Worm (Caenorhabditis elegans) whole organism, L3 larva: ENCODE results near the gene F49F1.10.
A peak's percentile ranks its signal among the peaks of the same experiment; 100 is the strongest.

ENCODE experiments used
- R02D3.7 ChIP-seq: fragments of 150-350 bp; optimal IDR thresholded peaks from 2 replicates; lab custom pipeline; 2014; ENCODE audit warnings: missing biosample characterization, missing genetic modification characterization
- ZK546.5 ChIP-seq: sonication (generic microtip); optimal IDR thresholded peaks from 2 replicates; lab custom pipeline; 2017; ENCODE audit warnings: missing biosample characterization, missing genetic modification characterization
- aly-2 ChIP-seq: fragments of 150-350 bp; optimal IDR thresholded peaks from 2 replicates; lab custom pipeline; 2014; ENCODE audit warnings: missing biosample characterization, missing genetic modification characterization
- ama-1 ChIP-seq: fragments of 150-350 bp; optimal IDR thresholded peaks from 2 replicates; lab custom pipeline; 2018
- ceh-28 ChIP-seq: fragments of 150-350 bp; optimal IDR thresholded peaks from 2 replicates; lab custom pipeline; 2014; ENCODE audit warnings: missing biosample characterization, missing genetic modification reagents, missing genetic modification characterization
- ceh-9 ChIP-seq: sonication (generic microtip); optimal IDR thresholded peaks from 2 replicates; lab custom pipeline; 2018; ENCODE audit warnings: missing biosample characterization, missing genetic modification characterization
- daf-12 ChIP-seq: fragments of 150-350 bp; optimal IDR thresholded peaks from 2 replicates; lab custom pipeline; 2014; ENCODE audit warnings: missing biosample characterization, missing genetic modification reagents, missing genetic modification characterization
- egl-27 ChIP-seq: sonication (generic microtip); optimal IDR thresholded peaks from 4 replicates; lab custom pipeline; 2017; ENCODE audit warnings: missing biosample characterization, missing genetic modification reagents, missing genetic modification characterization
- elt-1 ChIP-seq: fragments of 150-350 bp; optimal IDR thresholded peaks from 2 replicates; lab custom pipeline; 2014; ENCODE audit warnings: missing biosample characterization, missing genetic modification characterization
- eor-1 ChIP-seq, 2 experiments: fragments of 150-350 bp; optimal IDR thresholded peaks; 2 replicates each; lab custom pipeline; 2014 to 2018; ENCODE audit warnings: missing biosample characterization in 2 of 2, missing genetic modification characterization in 2 of 2
- fkh-10 ChIP-seq: sonication (generic microtip); optimal IDR thresholded peaks from 2 replicates; lab custom pipeline; 2017; ENCODE audit warnings: missing biosample characterization, missing genetic modification reagents, missing genetic modification characterization
- fkh-2 ChIP-seq: fragments of 150-350 bp; optimal IDR thresholded peaks from 2 replicates; lab custom pipeline; 2014; ENCODE audit warnings: missing biosample characterization, missing genetic modification reagents, missing genetic modification characterization
- hmg-11 ChIP-seq: sonication (generic microtip); optimal IDR thresholded peaks from 2 replicates; lab custom pipeline; 2016; ENCODE audit warnings: missing genetic modification characterization, missing compliant biosample characterization
- jun-1 ChIP-seq: fragments of 150-350 bp; optimal IDR thresholded peaks from 2 replicates; lab custom pipeline; 2014; ENCODE audit warnings: missing biosample characterization, missing genetic modification reagents, missing genetic modification characterization
- lin-15B ChIP-seq: fragments of 150-350 bp; optimal IDR thresholded peaks from 2 replicates; lab custom pipeline; 2014; ENCODE audit warnings: missing biosample characterization, missing genetic modification characterization
- lin-39 ChIP-seq: fragments of 150-350 bp; optimal IDR thresholded peaks from 2 replicates; lab custom pipeline; 2018; ENCODE audit warnings: missing biosample characterization, missing genetic modification reagents, missing genetic modification characterization
- lsy-12 ChIP-seq: sonication (generic microtip); optimal IDR thresholded peaks from 2 replicates; lab custom pipeline; 2016; ENCODE audit warnings: mild to moderate bottlenecking, missing genetic modification characterization, missing compliant biosample characterization
- mml-1 ChIP-seq: fragments of 150-350 bp; sonication (generic microtip); optimal IDR thresholded peaks from 3 replicates; lab custom pipeline; 2014; ENCODE audit warnings: missing biosample characterization, missing genetic modification characterization
- nfya-1 ChIP-seq: sonication (generic microtip); optimal IDR thresholded peaks from 2 replicates; lab custom pipeline; 2017; ENCODE audit warnings: missing genetic modification characterization, mild to moderate bottlenecking, missing compliant biosample characterization, antibody characterized with exemption, moderate library complexity; ENCODE audit not compliant: insufficient read depth
- nhr-11 ChIP-seq: fragments of 150-350 bp; optimal IDR thresholded peaks from 2 replicates; lab custom pipeline; 2014; ENCODE audit warnings: missing biosample characterization, missing genetic modification characterization
- nhr-12 ChIP-seq: fragments of 150-350 bp; optimal IDR thresholded peaks from 2 replicates; lab custom pipeline; 2014; ENCODE audit warnings: missing biosample characterization, missing genetic modification characterization
- nhr-237 ChIP-seq: fragments of 150-350 bp; optimal IDR thresholded peaks from 2 replicates; lab custom pipeline; 2014; ENCODE audit warnings: missing biosample characterization, missing genetic modification characterization
- nhr-28 ChIP-seq: fragments of 150-350 bp; optimal IDR thresholded peaks from 2 replicates; lab custom pipeline; 2014; ENCODE audit warnings: missing biosample characterization, missing genetic modification characterization
- nhr-43 ChIP-seq: sonication (generic microtip); optimal IDR thresholded peaks from 2 replicates; lab custom pipeline; 2016; ENCODE audit warnings: mild to moderate bottlenecking, missing genetic modification characterization, missing compliant biosample characterization; ENCODE audit not compliant: poor library complexity, severe bottlenecking
- nhr-67 ChIP-seq: fragments of 150-350 bp; optimal IDR thresholded peaks from 2 replicates; lab custom pipeline; 2014; ENCODE audit warnings: missing biosample characterization, missing genetic modification characterization
- nhr-76 ChIP-seq: fragments of 150-350 bp; sonication (generic microtip); optimal IDR thresholded peaks from 5 replicates; lab custom pipeline; 2014; ENCODE audit warnings: missing biosample characterization, missing genetic modification characterization
- nhr-77 ChIP-seq: fragments of 150-350 bp; optimal IDR thresholded peaks from 2 replicates; lab custom pipeline; 2014; ENCODE audit warnings: missing biosample characterization, missing genetic modification characterization
- pha-4 ChIP-seq: fragments of 150-350 bp; optimal IDR thresholded peaks from 2 replicates; lab custom pipeline; 2014; ENCODE audit warnings: missing biosample characterization, missing genetic modification reagents, missing genetic modification characterization
- sea-2 ChIP-seq: fragments of 150-350 bp; sonication (generic microtip); optimal IDR thresholded peaks from 4 replicates; lab custom pipeline; 2014; ENCODE audit warnings: missing biosample characterization, missing genetic modification reagents, missing genetic modification characterization
- skn-1 ChIP-seq: fragments of 150-350 bp; optimal IDR thresholded peaks from 2 replicates; lab custom pipeline; 2014; ENCODE audit warnings: missing biosample characterization, missing genetic modification characterization
- tbx-2 ChIP-seq: sonication (generic microtip); optimal IDR thresholded peaks from 2 replicates; lab custom pipeline; 2016; ENCODE audit warnings: mild to moderate bottlenecking, missing genetic modification characterization, missing compliant biosample characterization
- ztf-11 ChIP-seq: fragments of 150-350 bp; optimal IDR thresholded peaks from 2 replicates; lab custom pipeline; 2014; ENCODE audit warnings: missing biosample characterization, missing genetic modification characterization
- ztf-4 ChIP-seq: fragments of 150-350 bp; optimal IDR thresholded peaks from 2 replicates; lab custom pipeline; 2014; ENCODE audit warnings: missing biosample characterization, missing genetic modification characterization

Gene F49F1.10

ce11 chrIV:4114526-4114925 is 24.4 kb downstream of the F49F1.10 start, which contains the start of gene F49F1.15:
TSS of gene F49F1.15 (minus strand) at chrIV:4114626.
- TF ChIP-seq ztf-4 (tag; lab: Kevin White, UChicago) (no peak), ama-1 (lab: Kevin White, UChicago) (no peak), ceh-28 (tag; lab: Kevin White, UChicago) (no peak), ztf-11 (tag; lab: Kevin White, UChicago) (no peak), elt-1 (tag; lab: Kevin White, UChicago) (no peak), hmg-11 (tag; lab: Kevin White, UChicago) (no peak), fkh-2 (tag; lab: Kevin White, UChicago) (no peak), nhr-12 (tag; lab: Kevin White, UChicago) (no peak), jun-1 (tag; lab: Kevin White, UChicago) (no peak), ceh-9 (tag; lab: Kevin White, UChicago) (no peak), nhr-77 (tag; lab: Kevin White, UChicago) (no peak), egl-27 (tag; lab: Kevin White, UChicago) (no peak), nhr-237 (tag; lab: Kevin White, UChicago) (no peak), tbx-2 (no peak), nhr-11 (tag; lab: Kevin White, UChicago) (no peak)

ce11 chrIV:4112387-4112786 is 26.5 kb downstream of the F49F1.10 start, which contains the start of gene F49F1.14:
TSS of gene F49F1.14 (minus strand) at chrIV:4112487.
- TF ChIP-seq nfya-1 (tag; lab: Kevin White, UChicago) (no peak), ztf-11 (tag; lab: Kevin White, UChicago) (no peak), egl-27 (tag; lab: Kevin White, UChicago) (no peak), lin-39 (no peak), sea-2 (GFP tag; lab: Kevin White, UChicago) (no peak)

ce11 chrIV:4108767-4109166 is 30.2 kb downstream of the F49F1.10 start, which contains the start of gene C35B1.7:
TSS of gene C35B1.7 (plus strand) at chrIV:4109067.
- TF ChIP-seq tbx-2: no peak
- TF ChIP-seq pha-4 (tag; lab: Kevin White, UChicago): no peak
- TF ChIP-seq nhr-28 (tag; lab: Kevin White, UChicago): no peak
- no peak for TF ChIP-seq nhr-11 (tag; lab: Kevin White, UChicago)
- TF ChIP-seq fkh-2 (tag; lab: Kevin White, UChicago): no peak
- TF ChIP-seq mml-1 (tag; lab: Kevin White, UChicago): no peak
- TF ChIP-seq eor-1 (tag; optimal IDR thresholded peaks at IDR 0.05; lab: Kevin White, UChicago): no peak
- no peak for TF ChIP-seq R02D3.7 (tag; lab: Kevin White, UChicago)
- TF ChIP-seq ama-1 (lab: Kevin White, UChicago): no peak
- TF ChIP-seq lin-39: no peak
- no peak for TF ChIP-seq lsy-12 (tag; lab: Kevin White, UChicago)
- no peak for TF ChIP-seq nhr-67 (tag; lab: Kevin White, UChicago)

ce11 chrIV:4102720-4103119 is 36.2 kb downstream of the F49F1.10 start, which contains the start of gene ubc-1:
TSS of gene ubc-1 (plus strand) at chrIV:4103020.
- no peak for TF ChIP-seq ZK546.5 (tag; lab: Kevin White, UChicago)
- TF ChIP-seq, all 47 proteins: peak for 0

ce11 chrIV:4099773-4100172 is 39.1 kb downstream of the F49F1.10 start:
- TF ChIP-seq nfya-1 (tag; lab: Kevin White, UChicago) (peak; percentile 19), nhr-11 (tag; lab: Kevin White, UChicago) (no peak), ztf-4 (tag; lab: Kevin White, UChicago) (no peak)
- TF ChIP-seq, all 47 proteins: peak for 1

ce11 chrIV:4096940-4097339 is 42.0 kb downstream of the F49F1.10 start:
- TF ChIP-seq tbx-2 (no peak), ceh-9 (tag; lab: Kevin White, UChicago) (no peak), fkh-10 (GFP tag; lab: Kevin White, UChicago) (no peak), nhr-43 (tag; lab: Kevin White, UChicago) (no peak), lin-15B (tag; lab: Kevin White, UChicago) (no peak), jun-1 (tag; lab: Kevin White, UChicago) (no peak), daf-12 (tag; lab: Kevin White, UChicago) (no peak), skn-1 (no peak), lsy-12 (tag; lab: Kevin White, UChicago) (no peak), eor-1 (tag; optimal IDR thresholded peaks at IDR 0.05; lab: Kevin White, UChicago) (no peak), ztf-4 (tag; lab: Kevin White, UChicago) (no peak), nhr-28 (tag; lab: Kevin White, UChicago) (no peak), nhr-76 (tag; lab: Kevin White, UChicago) (no peak), aly-2 (no peak), R02D3.7 (tag; lab: Kevin White, UChicago) (no peak)
